Fruit fly (Drosophila melanogaster) whole organism: ENCODE results near the gene Miga.

ENCODE experiments used
- CG8478 ChIP-seq: fragments of >200 bp; optimal IDR thresholded peaks from 2 replicates; lab custom pipeline; 2018; ENCODE audit warnings: inconsistent platforms
- Dll ChIP-seq: fragments of >200 bp; optimal IDR thresholded peaks from 2 replicates; lab custom pipeline; 2017
- EcR ChIP-seq, 2 experiments: fragments of >200 bp; optimal IDR thresholded peaks; 2 replicates each; lab custom pipeline; 2017; ENCODE audit warnings: missing biosample characterization in 2 of 2, missing genetic modification characterization in 2 of 2, missing genetic modification reagents in 2 of 2
- pan ChIP-seq: fragments of >200 bp; optimal IDR thresholded peaks from 2 replicates; lab custom pipeline; 2017
- psq ChIP-seq: fragments of >200 bp; optimal IDR thresholded peaks from 2 replicates; lab custom pipeline; 2017
- usp ChIP-seq: fragments of >200 bp; optimal IDR thresholded peaks from 2 replicates; lab custom pipeline; 2017; ENCODE audit warnings: missing biosample characterization, missing genetic modification characterization, mixed read lengths

The Miga gene

dm6 chrX:8407124-8407775 is 30.4 kb downstream of the Miga start, which contains the start of gene PIG-T:
PIG-T (minus strand) TSS chrX:8407263.
- TF ChIP-seq EcR (GFP tag; optimal IDR thresholded peaks at IDR 0.05; lab: Kevin White, UChicago): no peak
- no peak for TF ChIP-seq usp (GFP tag; lab: Kevin White, UChicago)
- no peak for TF ChIP-seq pan
- TF ChIP-seq psq: no peak
- no peak for TF ChIP-seq CG8478
- no peak for TF ChIP-seq Dll (lab: Kevin White, UChicago)

dm6 chrX:8399019-8399623 is 38.5 kb downstream of the Miga start:
- TF ChIP-seq Dll (lab: Kevin White, UChicago) (no peak), pan (no peak), usp (GFP tag; lab: Kevin White, UChicago) (no peak), psq (no peak), EcR (GFP tag; optimal IDR thresholded peaks at IDR 0.05; lab: Kevin White, UChicago) (no peak), CG8478 (no peak)

dm6 chrX:8398177-8399018 is 39.2 kb downstream of the Miga start, which contains the start of gene CG10555:
CG10555 (plus strand) TSS chrX:8398940.
- TF ChIP-seq CG8478 (no peak), pan (no peak), EcR (GFP tag; optimal IDR thresholded peaks at IDR 0.05; lab: Kevin White, UChicago) (no peak), Dll (lab: Kevin White, UChicago) (no peak), usp (GFP tag; lab: Kevin White, UChicago) (no peak), psq (no peak)

dm6 chrX:8396611-8397010 is 41.0 kb downstream of the Miga start:
- no peak for TF ChIP-seq usp (GFP tag; lab: Kevin White, UChicago)
- TF ChIP-seq EcR (GFP tag; optimal IDR thresholded peaks at IDR 0.05; lab: Kevin White, UChicago): no peak
- TF ChIP-seq pan: no peak
- no peak for TF ChIP-seq CG8478
- TF ChIP-seq Dll (lab: Kevin White, UChicago): no peak
- no peak for TF ChIP-seq psq

dm6 chrX:8385481-8385880 is 52.1 kb downstream of the Miga start, which contains the start of gene CG1387:
CG1387 (plus strand) TSS chrX:8385781.
- no peak for TF ChIP-seq usp (GFP tag; lab: Kevin White, UChicago)
- TF ChIP-seq CG8478: no peak
- TF ChIP-seq EcR (GFP tag; optimal IDR thresholded peaks at IDR 0.05; lab: Kevin White, UChicago): no peak
- TF ChIP-seq Dll (lab: Kevin White, UChicago): no peak
- no peak for TF ChIP-seq pan
- no peak for TF ChIP-seq psq
